Worm (Caenorhabditis elegans): ENCODE results near the gene W06G6.9.

The W06G6.9 gene

DNA sequence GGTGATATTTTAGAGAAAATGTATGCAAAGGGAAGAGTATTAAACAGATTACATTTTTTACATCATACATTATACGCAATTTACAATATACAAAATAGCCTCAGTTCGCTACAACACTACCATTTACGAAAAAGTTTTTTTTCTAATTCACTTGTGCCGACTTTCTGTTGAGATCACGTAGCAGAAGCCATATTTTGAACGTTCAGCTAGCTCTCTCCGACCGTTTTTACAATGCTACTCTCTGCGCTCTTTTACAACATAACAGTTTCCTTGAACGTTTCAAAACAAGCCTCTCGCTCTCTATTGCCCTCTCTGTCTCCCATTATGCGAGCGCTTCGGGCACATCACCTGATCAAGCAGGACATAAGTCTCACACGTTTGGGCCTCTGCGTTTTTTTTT lies 43.2 kb downstream of the W06G6.9 start, which contains the start of gene T03E6.8:
TSS of gene T03E6.8 (minus strand) at position 101 of the 400 bp plus-strand sequence.
- no peak for TF ChIP-seq ceh-31 (tag; optimal IDR thresholded peaks at IDR 0.05)
- no peak for TF ChIP-seq madf-2 (tag; optimal IDR thresholded peaks at IDR 0.05)
- no peak for TF ChIP-seq ahr-1 (tag; optimal IDR thresholded peaks at IDR 0.05)
- TF ChIP-seq unc-42 (tag; optimal IDR thresholded peaks at IDR 0.05): no peak
- no peak for TF ChIP-seq gmeb-2 (tag; optimal IDR thresholded peaks at IDR 0.05)
- no peak for TF ChIP-seq ztf-16 (tag; optimal IDR thresholded peaks at IDR 0.05)
- TF ChIP-seq fkh-6 (tag; optimal IDR thresholded peaks at IDR 0.05): no peak
- TF ChIP-seq syd-9 (tag; optimal IDR thresholded peaks at IDR 0.05): no peak
- TF ChIP-seq ceh-19 (GFP tag; optimal IDR thresholded peaks at IDR 0.05): no peak
- TF ChIP-seq ref-2 (tag; optimal IDR thresholded peaks at IDR 0.05): no peak
- TF ChIP-seq pha-2 (tag; optimal IDR thresholded peaks at IDR 0.05): no peak
- no peak for TF ChIP-seq ceh-18 (tag; optimal IDR thresholded peaks at IDR 0.05)
- TF ChIP-seq dmd-4 (tag; optimal IDR thresholded peaks at IDR 0.05; ENCODE audit: borderline replicate concordance): no peak
- no peak for TF ChIP-seq ceh-2 (tag; optimal IDR thresholded peaks at IDR 0.05)
- TF ChIP-seq tbx-7 (tag; optimal IDR thresholded peaks at IDR 0.05): no peak
- TF ChIP-seq zip-5 (tag; optimal IDR thresholded peaks at IDR 0.05): no peak
- TF ChIP-seq che-1 (tag; optimal IDR thresholded peaks at IDR 0.05): no peak

DNA sequence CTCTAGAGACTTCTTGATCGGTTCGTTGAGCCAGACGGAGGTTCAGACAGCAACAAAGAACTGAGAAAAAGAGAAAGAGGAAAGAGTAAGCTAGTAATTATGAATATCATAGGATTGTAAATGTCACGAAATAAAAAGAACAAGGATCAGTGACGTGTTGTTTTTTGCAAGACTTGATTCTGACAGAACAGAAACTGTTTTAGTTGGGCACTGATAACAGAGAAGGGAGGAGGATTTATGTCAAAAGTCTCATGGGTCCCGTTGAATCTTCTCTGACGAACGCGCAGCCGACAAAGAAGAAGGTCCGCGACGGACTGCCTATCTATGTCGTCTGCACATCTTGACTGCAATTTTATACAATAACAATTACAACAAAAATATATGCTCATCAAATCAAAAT lies 45.6 kb downstream of the W06G6.9 start, which contains the start of gene T03E6.9:
TSS of gene T03E6.9 (minus strand) at position 101 of the 400 bp plus-strand sequence.
- TF ChIP-seq lim-6 (tag; optimal IDR thresholded peaks at IDR 0.05): no peak
- no peak for TF ChIP-seq ceh-19 (GFP tag; optimal IDR thresholded peaks at IDR 0.05)
- TF ChIP-seq zip-5 (tag; optimal IDR thresholded peaks at IDR 0.05): no peak
- no peak for TF ChIP-seq ceh-34 (tag; optimal IDR thresholded peaks at IDR 0.05)
- TF ChIP-seq ceh-30 (tag; optimal IDR thresholded peaks at IDR 0.05): no peak
- TF ChIP-seq pat-9 (tag; optimal IDR thresholded peaks at IDR 0.05): no peak
- no peak for TF ChIP-seq pha-4 (tag; optimal IDR thresholded peaks at IDR 0.05)
- TF ChIP-seq nfya-1 (tag; optimal IDR thresholded peaks at IDR 0.05): no peak
- no peak for TF ChIP-seq ref-2 (tag; optimal IDR thresholded peaks at IDR 0.05)
- no peak for TF ChIP-seq ets-4 (tag; optimal IDR thresholded peaks at IDR 0.05)
- no peak for TF ChIP-seq tbx-7 (tag; optimal IDR thresholded peaks at IDR 0.05)
- no peak for TF ChIP-seq pha-2 (tag; optimal IDR thresholded peaks at IDR 0.05)
- no peak for TF ChIP-seq madf-2 (tag; optimal IDR thresholded peaks at IDR 0.05)
- no peak for TF ChIP-seq ceh-6 (GFP tag; optimal IDR thresholded peaks at IDR 0.05)
- TF ChIP-seq sox-2 (GFP tag; IDR thresholded peaks at IDR 0.05): no peak

DNA sequence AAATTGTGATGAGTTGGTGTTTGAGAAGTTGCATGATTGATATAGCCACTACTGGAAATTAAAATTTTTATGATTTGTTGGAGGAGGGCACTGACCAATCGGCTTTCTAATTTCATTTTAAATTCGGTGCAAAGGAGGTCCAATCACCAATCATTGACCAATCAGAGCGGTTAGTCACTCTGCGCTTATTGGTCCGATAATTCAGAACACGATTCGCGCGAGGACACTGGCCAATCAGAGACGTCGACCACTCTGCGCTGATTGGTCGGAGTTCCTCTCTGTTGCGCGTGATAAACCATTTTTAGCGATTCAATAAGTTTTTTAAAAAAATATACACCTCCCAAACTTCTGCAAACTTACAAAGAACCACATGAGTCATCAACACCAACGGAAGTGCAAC lies 46.4 kb downstream of the W06G6.9 start:
- TF ChIP-seq nfya-1 (tag; optimal IDR thresholded peaks at IDR 0.05) (peak; percentile 64), lin-11 (tag; optimal IDR thresholded peaks at IDR 0.05) (no peak)

DNA sequence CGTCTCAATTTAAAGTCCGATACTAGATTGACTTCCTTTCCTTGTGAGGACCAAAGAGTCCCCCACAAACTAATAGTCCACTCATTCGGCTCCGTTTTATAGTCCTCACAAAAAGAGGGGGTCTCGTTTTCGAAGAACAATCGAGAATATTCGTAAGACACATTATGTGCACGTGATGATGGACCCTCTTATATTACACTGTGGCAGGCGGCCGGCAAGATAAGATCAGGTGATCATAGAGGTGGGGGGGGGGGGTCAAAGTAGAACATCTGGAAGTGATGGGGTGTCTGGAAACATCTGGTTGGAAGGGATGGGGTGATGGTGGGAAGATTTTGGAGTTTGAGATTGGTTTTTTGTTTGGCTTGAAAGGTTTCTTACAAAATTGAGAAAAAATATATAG lies 47.8 kb downstream of the W06G6.9 start:
- TF ChIP-seq madf-2 (tag; optimal IDR thresholded peaks at IDR 0.05) (no peak), C08G9.2 (tag; optimal IDR thresholded peaks at IDR 0.05) (no peak), eyg-1 (tag; optimal IDR thresholded peaks at IDR 0.05) (no peak), pat-9 (tag; optimal IDR thresholded peaks at IDR 0.05) (peak; percentile 5), che-1 (tag; optimal IDR thresholded peaks at IDR 0.05) (no peak), mec-3 (tag; optimal IDR thresholded peaks at IDR 0.05; ENCODE audit: borderline replicate concordance) (no peak), elt-4 (tag; optimal IDR thresholded peaks at IDR 0.05) (no peak), hlh-8 (tag; optimal IDR thresholded peaks at IDR 0.05) (peak; percentile 28), dmd-4 (tag; optimal IDR thresholded peaks at IDR 0.05; ENCODE audit: borderline replicate concordance) (no peak), ama-1 (optimal IDR thresholded peaks at IDR 0.05) (no peak), fkh-10 (GFP tag; optimal IDR thresholded peaks at IDR 0.05) (no peak), ceh-2 (tag; optimal IDR thresholded peaks at IDR 0.05) (no peak), nhr-11 (tag; optimal IDR thresholded peaks at IDR 0.05) (no peak), nhr-232 (tag; optimal IDR thresholded peaks at IDR 0.05) (no peak), ceh-48 (tag; optimal IDR thresholded peaks at IDR 0.05) (no peak), K09A11.1 (tag; optimal IDR thresholded peaks at IDR 0.05; ENCODE audit: insufficient read depth) (no peak), ceh-9 (tag; optimal IDR thresholded peaks at IDR 0.05) (no peak), ztf-16 (tag; optimal IDR thresholded peaks at IDR 0.05) (no peak), K02D7.2 (tag; optimal IDR thresholded peaks at IDR 0.05) (no peak), lim-6 (tag; optimal IDR thresholded peaks at IDR 0.05) (no peak), hlh-6 (tag; optimal IDR thresholded peaks at IDR 0.05) (no peak), pqm-1 (tag; optimal IDR thresholded peaks at IDR 0.05) (no peak), pax-1 (tag; optimal IDR thresholded peaks at IDR 0.05) (no peak), ceh-18 (tag; optimal IDR thresholded peaks at IDR 0.05) (no peak), ceh-31 (tag; optimal IDR thresholded peaks at IDR 0.05) (no peak), unc-42 (tag; optimal IDR thresholded peaks at IDR 0.05) (no peak), pros-1 (tag; optimal IDR thresholded peaks at IDR 0.05) (no peak), ceh-30 (tag; optimal IDR thresholded peaks at IDR 0.05) (no peak), hlh-30 (tag; optimal IDR thresholded peaks at IDR 0.05; ENCODE audit: insufficient read depth) (peak; percentile 84), dve-1 (tag; optimal IDR thresholded peaks at IDR 0.05) (no peak), tbx-7 (tag; optimal IDR thresholded peaks at IDR 0.05) (no peak)

All from whole organism, late embryonic.